Worm (Caenorhabditis elegans) whole organism, L1 larva: ENCODE results near the gene sups-1.

Experiments used
- aha-1 ChIP-seq: fragments of 150-350 bp; optimal IDR thresholded peaks from 2 replicates; lab custom pipeline; 2014; ENCODE audit warnings: missing biosample characterization, missing genetic modification characterization
- dpl-1 ChIP-seq, 3 experiments: fragments of 150-350 bp in 2 of 3; sonication (generic microtip) in 1 of 3; optimal IDR thresholded peaks; 2 replicates each; lab custom pipeline; 2014 to 2017; ENCODE audit warnings: missing biosample characterization in 3 of 3, missing genetic modification characterization in 3 of 3, missing genetic modification reagents in 3 of 3
- elt-3 ChIP-seq, 6 experiments: fragments of 150-350 bp in 1 of 6; sonication (generic microtip); optimal IDR thresholded peaks; 2 replicates each; lab custom pipeline; 2017 to 2018; ENCODE audit warnings: missing biosample characterization in 6 of 6, missing genetic modification characterization in 6 of 6, inconsistent platforms in 1 of 6
- nhr-237 ChIP-seq: fragments of 150-350 bp; optimal IDR thresholded peaks from 2 replicates; lab custom pipeline; 2014; ENCODE audit warnings: missing biosample characterization, missing genetic modification characterization

DNA sequence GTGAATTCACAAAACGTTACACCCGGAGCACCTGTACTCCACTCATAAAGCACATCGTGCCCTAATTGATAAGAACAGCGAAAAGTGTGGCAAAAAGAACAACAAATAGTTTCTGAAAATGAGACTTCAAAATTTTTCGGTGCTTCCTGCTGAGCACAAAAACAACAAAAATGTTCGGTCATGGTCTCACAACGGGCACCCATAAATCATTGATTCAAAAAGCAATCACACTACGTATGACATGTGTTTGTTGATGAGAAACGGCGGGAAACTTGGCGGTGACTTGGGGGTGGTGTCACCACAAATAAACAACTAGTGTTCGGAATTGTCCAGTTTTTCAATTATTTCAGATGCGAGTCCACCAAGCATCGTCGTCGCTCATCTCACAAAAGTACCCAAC lies 43.1 kb upstream of the sups-1 start:
- TF ChIP-seq dpl-1 (GFP tag; optimal IDR thresholded peaks at IDR 0.05; lab: Kevin White, UChicago), result no peak
- no peak for TF ChIP-seq aha-1
- no peak for TF ChIP-seq elt-3 (tag; optimal IDR thresholded peaks at IDR 0.05; lab: Kevin White, UChicago)
- TF ChIP-seq nhr-237 (tag; lab: Kevin White, UChicago), result no peak
